Worm (Caenorhabditis elegans) whole organism, late embryonic: ENCODE data around the gene oac-12.
"Not testable (repeated sequence)": the region's sequence is repeated elsewhere in the genome, so short reads cannot be mapped to it uniquely, and the experiment has no call there.

Source experiments
- ceh-9 ChIP-seq: sonication (generic microtip); optimal IDR thresholded peaks from 2 replicates; lab custom pipeline; 2016; ENCODE audit warnings: mild to moderate bottlenecking, missing genetic modification characterization, inconsistent platforms, missing compliant biosample characterization
- dmd-4 ChIP-seq: sonication (generic microtip); optimal IDR thresholded peaks from 2 replicates; lab custom pipeline; 2016; ENCODE audit warnings: borderline replicate concordance, missing genetic modification characterization, missing compliant biosample characterization
- elt-2 ChIP-seq: sonication (generic microtip); optimal IDR thresholded peaks from 2 replicates; lab custom pipeline; 2016; ENCODE audit warnings: missing genetic modification reagents, missing genetic modification characterization, missing compliant biosample characterization
- eyg-1 ChIP-seq: sonication (generic microtip); optimal IDR thresholded peaks from 2 replicates; lab custom pipeline; 2016; ENCODE audit warnings: missing genotype, missing genetic modification characterization, missing compliant biosample characterization
- madf-2 ChIP-seq: sonication (generic microtip); optimal IDR thresholded peaks from 2 replicates; lab custom pipeline; 2017; ENCODE audit warnings: missing genetic modification characterization, missing compliant biosample characterization
- mec-3 ChIP-seq: sonication (generic microtip); optimal IDR thresholded peaks from 2 replicates; lab custom pipeline; 2016; ENCODE audit warnings: borderline replicate concordance, missing genetic modification characterization, missing compliant biosample characterization
- nhr-11 ChIP-seq: fragments of 150-350 bp; optimal IDR thresholded peaks from 2 replicates; lab custom pipeline; 2014; ENCODE audit warnings: missing biosample characterization, missing genetic modification characterization
- rnt-1 ChIP-seq: sonication (generic microtip); optimal IDR thresholded peaks from 2 replicates; lab custom pipeline; 2016; ENCODE audit warnings: missing genetic modification characterization, missing compliant biosample characterization
- sox-2 ChIP-seq: fragments of 200-800 bp; sonication (Bioruptor generic); IDR thresholded peaks from 2 replicates; pipeline ENCODE4 v1.3.6; 2022; ENCODE audit warnings: missing genetic modification reagents, missing genetic modification characterization, missing compliant biosample characterization
- tbx-7 ChIP-seq: sonication (generic microtip); optimal IDR thresholded peaks from 2 replicates; lab custom pipeline; 2016; ENCODE audit warnings: missing genotype, missing genetic modification characterization, missing compliant biosample characterization
- ttx-3 ChIP-seq: sonication (generic microtip); optimal IDR thresholded peaks from 2 replicates; lab custom pipeline; 2016; ENCODE audit warnings: missing genetic modification reagents, missing genetic modification characterization, missing compliant biosample characterization

oac-12 gene

ce11 chrV:4293425-4293824 is 38.9 kb downstream of the oac-12 start, which contains the start of gene srh-194:
TSS of gene srh-194 (minus strand) at chrV:4293525.
- not testable (repeated sequence) for TF ChIP-seq tbx-7, elt-2, dmd-4 (tag; lab: Kevin White, UChicago)
- TF ChIP-seq, all 69 proteins: peak for 0; not testable (repeated sequence) for 69

- not testable (repeated sequence) for TF ChIP-seq sox-2 (GFP tag; lab: Robert Waterston, UW); rnt-1; mec-3
- TF ChIP-seq, all 69 proteins: peak for 0; not testable (repeated sequence) for 69
Observed at ce11 chrV:4290093-4290492, 42.3 kb downstream of the oac-12 start, which contains the start of gene srh-193. TSS of gene srh-193 (minus strand) at chrV:4290193.

- TF ChIP-seq ceh-9, tbx-7, ttx-3 (tag; lab: Kevin White, UChicago): not testable (repeated sequence)
Observed at ce11 chrV:4284737-4285136, 47.6 kb downstream of the oac-12 start, which contains the start of gene srt-19. TSS of gene srt-19 (plus strand) at chrV:4285037.

- TF ChIP-seq nhr-11 (tag; lab: Kevin White, UChicago); madf-2; eyg-1 (tag; lab: Kevin White, UChicago): not testable (repeated sequence)
Observed at ce11 chrV:4281699-4282098, 50.7 kb downstream of the oac-12 start, which contains the start of gene srt-37. TSS of gene srt-37 (minus strand) at chrV:4281799.
